Worm (Caenorhabditis elegans): ENCODE measurements around the gene srh-8.

Gene srh-8

ce11 chrV:4038557-4038956, 33.2 kb downstream of the srh-8 start:
- TF ChIP-seq blmp-1 (tag; optimal IDR thresholded peaks at IDR 0.05) (no peak), nhr-237 (tag; optimal IDR thresholded peaks at IDR 0.05) (no peak), ceh-39 (tag; optimal IDR thresholded peaks at IDR 0.05) (no peak), nhr-76 (tag; optimal IDR thresholded peaks at IDR 0.05) (no peak), unc-120 (tag; optimal IDR thresholded peaks at IDR 0.05; ENCODE audit: poor library complexity, severe bottlenecking) (no peak), lin-32 (GFP tag; optimal IDR thresholded peaks at IDR 0.05) (no peak), lsy-2 (tag; optimal IDR thresholded peaks at IDR 0.05) (no peak), lin-13 (tag; optimal IDR thresholded peaks at IDR 0.05) (no peak)

DNA sequence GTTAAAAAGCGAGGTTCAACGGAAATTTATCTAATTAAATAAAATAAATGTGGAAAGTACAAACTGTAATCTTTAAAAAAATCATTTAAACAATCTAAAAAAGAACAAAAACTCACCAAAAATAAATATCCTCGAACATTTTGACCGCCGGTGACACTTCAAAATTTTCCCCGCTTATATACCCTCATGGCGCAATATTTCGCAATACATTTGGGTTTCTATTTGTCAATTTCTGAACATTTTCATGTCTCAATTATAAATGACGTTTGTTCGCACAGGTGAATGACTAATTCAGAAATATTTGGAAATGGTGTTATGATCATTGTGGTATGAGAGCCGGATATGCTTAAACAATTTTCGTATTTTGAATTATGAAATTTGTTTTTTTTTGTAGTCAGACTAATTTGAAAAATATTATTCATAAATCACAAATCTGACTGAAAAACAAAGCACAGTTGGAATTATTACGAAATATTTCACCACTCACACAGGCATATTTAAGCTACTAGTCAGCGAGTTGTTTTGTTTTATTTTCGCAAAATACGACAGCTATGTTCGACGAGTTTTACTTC, 36.6 kb downstream of the srh-8 start, which contains the start of the genes C49G7.10 and irg-2:
Gene C49G7.10, minus strand, starts transcription at position 169 of the 572 bp plus-strand sequence.
Gene irg-2, plus strand, starts transcription at position 329 of the 572 bp plus-strand sequence.
- TF ChIP-seq ham-2 (GFP tag; optimal IDR thresholded peaks at IDR 0.05) (no peak), elt-1 (tag; optimal IDR thresholded peaks at IDR 0.05; ENCODE audit: borderline replicate concordance, insufficient read depth) (no peak), snpc-4 (tag; optimal IDR thresholded peaks at IDR 0.05) (no peak), nhr-76 (tag; optimal IDR thresholded peaks at IDR 0.05) (no peak), hlh-1 (tag; optimal IDR thresholded peaks at IDR 0.05) (no peak), mab-5 (tag; optimal IDR thresholded peaks at IDR 0.05) (no peak), zip-8 (tag; optimal IDR thresholded peaks at IDR 0.05) (no peak), unc-62 (GFP tag; optimal IDR thresholded peaks at IDR 0.05) (no peak), lsy-2 (tag; optimal IDR thresholded peaks at IDR 0.05) (no peak), flh-1 (GFP tag; optimal IDR thresholded peaks at IDR 0.05) (no peak), ces-1 (GFP tag; optimal IDR thresholded peaks at IDR 0.05) (no peak), drap-1 (GFP tag; optimal IDR thresholded peaks at IDR 0.05) (no peak), M03D4.4 (tag; optimal IDR thresholded peaks at IDR 0.05) (no peak), nhr-237 (tag; optimal IDR thresholded peaks at IDR 0.05) (no peak), tbx-8 (GFP tag; optimal IDR thresholded peaks at IDR 0.05) (no peak), sptf-1 (tag; optimal IDR thresholded peaks at IDR 0.05) (no peak), elt-3 (tag; optimal IDR thresholded peaks at IDR 0.05) (no peak), ceh-83 (GFP tag; optimal IDR thresholded peaks at IDR 0.05) (no peak), sem-2 (GFP tag; optimal IDR thresholded peaks at IDR 0.05) (no peak)

DNA sequence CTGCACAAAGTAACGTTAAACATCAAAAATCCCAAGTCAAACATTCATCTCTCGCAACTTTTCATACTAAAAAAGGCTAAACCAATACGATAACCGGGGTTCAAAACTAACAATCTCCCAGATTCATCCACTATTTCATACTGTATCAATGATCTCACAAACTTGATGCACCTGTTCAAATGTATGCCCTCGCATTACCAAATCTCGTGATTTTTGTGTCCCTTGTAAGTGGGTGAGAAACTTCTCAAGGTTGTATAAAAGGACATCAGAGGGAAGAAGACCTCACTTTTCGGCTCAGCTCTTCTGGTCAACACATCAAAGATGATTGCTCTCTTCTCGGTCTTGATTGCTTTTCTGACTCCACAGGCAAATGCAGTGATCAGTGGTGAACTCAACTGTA, 38.3 kb downstream of the srh-8 start, which contains the start of gene phat-3:
Gene phat-3, plus strand, starts transcription at position 301 of the 400 bp plus-strand sequence.
- no peak for TF ChIP-seq mls-2 (tag; optimal IDR thresholded peaks at IDR 0.05)
- no peak for TF ChIP-seq snpc-4 (tag; optimal IDR thresholded peaks at IDR 0.05)
- no peak for TF ChIP-seq lin-32 (GFP tag; optimal IDR thresholded peaks at IDR 0.05)
- no peak for TF ChIP-seq lsy-2 (tag; optimal IDR thresholded peaks at IDR 0.05)
- TF ChIP-seq nhr-2 (tag; optimal IDR thresholded peaks at IDR 0.05), result no peak
- TF ChIP-seq blmp-1 (tag; optimal IDR thresholded peaks at IDR 0.05), result no peak
- no peak for TF ChIP-seq drap-1 (GFP tag; optimal IDR thresholded peaks at IDR 0.05)
- TF ChIP-seq hlh-1 (tag; optimal IDR thresholded peaks at IDR 0.05), result no peak
- no peak for TF ChIP-seq ztf-11 (tag; optimal IDR thresholded peaks at IDR 0.05)
- TF ChIP-seq ceh-43 (GFP tag; optimal IDR thresholded peaks at IDR 0.05), result no peak
- TF ChIP-seq ceh-83 (GFP tag; optimal IDR thresholded peaks at IDR 0.05), result no peak
- TF ChIP-seq ceh-39 (tag; optimal IDR thresholded peaks at IDR 0.05), result no peak
- TF ChIP-seq tbx-8 (GFP tag; optimal IDR thresholded peaks at IDR 0.05), result no peak
- no peak for TF ChIP-seq nhr-76 (tag; optimal IDR thresholded peaks at IDR 0.05)
- no peak for TF ChIP-seq bed-3 (GFP tag; optimal IDR thresholded peaks at IDR 0.05)
- no peak for TF ChIP-seq flh-1 (GFP tag; optimal IDR thresholded peaks at IDR 0.05)
- TF ChIP-seq unc-120 (tag; optimal IDR thresholded peaks at IDR 0.05; ENCODE audit: poor library complexity, severe bottlenecking), result no peak
- no peak for TF ChIP-seq M03D4.4 (tag; optimal IDR thresholded peaks at IDR 0.05)
- no peak for TF ChIP-seq sptf-1 (tag; optimal IDR thresholded peaks at IDR 0.05)

DNA sequence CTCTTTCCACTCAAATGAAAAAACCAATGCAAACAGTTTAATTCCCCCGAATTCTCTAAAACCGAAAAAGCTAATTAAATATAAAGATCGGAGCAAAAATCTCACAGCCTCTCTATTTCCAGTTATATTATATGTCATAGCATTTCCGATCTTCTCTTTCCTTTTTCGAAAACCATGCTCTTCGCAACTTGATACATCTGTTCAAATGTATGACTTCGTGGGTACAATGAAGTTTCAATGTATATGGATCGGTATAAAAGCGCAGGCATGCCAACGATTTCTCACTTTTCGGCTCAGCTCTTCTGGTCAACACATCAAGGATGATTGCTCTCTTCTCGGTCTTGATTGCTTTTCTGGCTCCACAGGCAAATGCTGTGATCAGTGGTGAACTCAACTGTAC, 40.8 kb downstream of the srh-8 start, which contains the start of gene phat-7:
Gene phat-7, plus strand, starts transcription at position 301 of the 400 bp plus-strand sequence.
- TF ChIP-seq ztf-11 (tag; optimal IDR thresholded peaks at IDR 0.05) (no peak), zip-8 (tag; optimal IDR thresholded peaks at IDR 0.05) (no peak), unc-62 (GFP tag; optimal IDR thresholded peaks at IDR 0.05) (no peak), blmp-1 (tag; optimal IDR thresholded peaks at IDR 0.05) (no peak), unc-120 (tag; optimal IDR thresholded peaks at IDR 0.05; ENCODE audit: poor library complexity, severe bottlenecking) (no peak), bed-3 (GFP tag; optimal IDR thresholded peaks at IDR 0.05) (no peak), mab-5 (tag; optimal IDR thresholded peaks at IDR 0.05) (no peak), elt-3 (tag; optimal IDR thresholded peaks at IDR 0.05) (no peak)

- TF ChIP-seq cnd-1 (tag; optimal IDR thresholded peaks at IDR 0.05), result no peak
- TF ChIP-seq ham-2 (GFP tag; optimal IDR thresholded peaks at IDR 0.05), result no peak
- TF ChIP-seq snpc-4 (tag; optimal IDR thresholded peaks at IDR 0.05), result no peak
- TF ChIP-seq unc-120 (tag; optimal IDR thresholded peaks at IDR 0.05; ENCODE audit: poor library complexity, severe bottlenecking), result no peak
- TF ChIP-seq elt-1 (tag; optimal IDR thresholded peaks at IDR 0.05; ENCODE audit: borderline replicate concordance, insufficient read depth), result no peak
- no peak for TF ChIP-seq lsy-2 (tag; optimal IDR thresholded peaks at IDR 0.05)
- TF ChIP-seq drap-1 (GFP tag; optimal IDR thresholded peaks at IDR 0.05), result no peak
- TF ChIP-seq unc-39 (tag; optimal IDR thresholded peaks at IDR 0.05), result no peak
- no peak for TF ChIP-seq mep-1 (tag; optimal IDR thresholded peaks at IDR 0.05)
- no peak for TF ChIP-seq bed-3 (GFP tag; optimal IDR thresholded peaks at IDR 0.05)
- TF ChIP-seq mls-2 (tag; optimal IDR thresholded peaks at IDR 0.05), result no peak
- no peak for TF ChIP-seq lin-32 (GFP tag; optimal IDR thresholded peaks at IDR 0.05)
- TF ChIP-seq ceh-43 (GFP tag; optimal IDR thresholded peaks at IDR 0.05), result no peak
- TF ChIP-seq sem-2 (GFP tag; optimal IDR thresholded peaks at IDR 0.05), result no peak
- TF ChIP-seq ces-1 (GFP tag; optimal IDR thresholded peaks at IDR 0.05), result no peak
- no peak for TF ChIP-seq lin-13 (tag; optimal IDR thresholded peaks at IDR 0.05)
These were observed 42.2 kb downstream of the srh-8 start, which contains the start of gene srh-169 for ce11 chrV:4047541-4047940. srh-169 (plus strand) TSS chrV:4047841.
